Fruit fly (Drosophila melanogaster): ENCODE data around the gene Tsp.
A peak's percentile ranks its signal among the peaks of the same experiment; 100 is the strongest.

Gene Tsp

DNA sequence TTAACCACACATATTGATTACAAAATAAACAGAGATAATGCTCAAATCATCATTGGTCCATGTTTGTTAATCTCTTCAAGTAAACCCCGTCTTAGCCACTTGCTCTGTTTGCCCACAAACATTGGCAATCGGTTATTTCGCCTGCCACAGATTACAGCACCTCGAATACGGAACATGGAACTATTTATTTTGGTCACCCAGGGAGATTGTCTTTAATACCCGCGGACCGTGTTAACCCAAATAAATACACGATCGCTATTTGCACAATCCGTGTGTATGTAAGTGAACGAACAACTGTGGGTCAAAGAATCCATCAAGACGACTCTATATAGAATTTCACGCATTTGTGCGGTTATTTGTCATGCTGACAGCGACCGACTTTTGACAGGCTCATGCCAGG, 8.1 kb downstream of the Tsp start (continued):
- TF ChIP-seq fu2 (GFP tag; optimal IDR thresholded peaks at IDR 0.05) (no peak), psq (GFP tag; optimal IDR thresholded peaks at IDR 0.05) (no peak), odd (GFP tag; optimal IDR thresholded peaks at IDR 0.05) (peak; percentile 46), aop (GFP tag; IDR thresholded peaks at IDR 0.05) (no peak), CG30431 (GFP tag; optimal IDR thresholded peaks at IDR 0.05) (peak; percentile 2), tup (GFP tag; optimal IDR thresholded peaks at IDR 0.05) (no peak), ATbp (GFP tag; optimal IDR thresholded peaks at IDR 0.05) (peak; percentile 48), nerfin-2 (GFP tag; IDR thresholded peaks at IDR 0.05; ENCODE audit: partially characterized antibody) (no peak), Lhr (GFP tag; optimal IDR thresholded peaks at IDR 0.05) (peak; percentile 25), CG18011 (GFP tag; optimal IDR thresholded peaks at IDR 0.05) (no peak), NFAT (GFP tag; IDR thresholded peaks at IDR 0.05) (no peak), CG8924 (tag; optimal IDR thresholded peaks at IDR 0.05) (peak; percentile 71), slbo (GFP tag; IDR thresholded peaks at IDR 0.05) (no peak), MESR4 (GFP tag; optimal IDR thresholded peaks at IDR 0.05) (no peak), jumu (GFP tag; optimal IDR thresholded peaks at IDR 0.05) (no peak), dan (GFP tag; IDR thresholded peaks at IDR 0.05) (no peak), sqz (GFP tag; optimal IDR thresholded peaks at IDR 0.05) (no peak), CG9727 (GFP tag; optimal IDR thresholded peaks at IDR 0.05) (peak; percentile 85), esg (GFP tag; conservative IDR thresholded peaks at IDR 0.05) (no peak), peb (GFP tag; IDR thresholded peaks at IDR 0.05) (no peak), CG8281 (tag; optimal IDR thresholded peaks at IDR 0.05) (peak; percentile 9), CG6791 (GFP tag; IDR thresholded peaks at IDR 0.05; ENCODE audit: partially characterized antibody) (no peak), mld (GFP tag; IDR thresholded peaks at IDR 0.05; ENCODE audit: partially characterized antibody) (no peak), Max (GFP tag; optimal IDR thresholded peaks at IDR 0.05) (no peak), CG2129 (GFP tag; IDR thresholded peaks at IDR 0.05; ENCODE audit: partially characterized antibody) (no peak), Sox100B (GFP tag; optimal IDR thresholded peaks at IDR 0.05) (no peak), danr (GFP tag; IDR thresholded peaks at IDR 0.05) (no peak), Dref (GFP tag; IDR thresholded peaks at IDR 0.05) (no peak), Oaz (GFP tag; IDR thresholded peaks at IDR 0.05) (no peak), bcd (GFP tag; optimal IDR thresholded peaks at IDR 0.05) (peak; percentile 3), CG4282 (GFP tag; optimal IDR thresholded peaks at IDR 0.05) (no peak), CG11247 (GFP tag; IDR thresholded peaks at IDR 0.05) (no peak), CG6272 (GFP tag; IDR thresholded peaks at IDR 0.05) (no peak), fd96Cb (tag; optimal IDR thresholded peaks at IDR 0.05) (peak; percentile 6), H15 (GFP tag; IDR thresholded peaks at IDR 0.05) (no peak), CG2120 (GFP tag; optimal IDR thresholded peaks at IDR 0.05) (no peak), H2.0 (GFP tag; IDR thresholded peaks at IDR 0.05) (no peak), CG12391 (tag; optimal IDR thresholded peaks at IDR 0.05) (peak; percentile 8), CG1024 (GFP tag; IDR thresholded peaks at IDR 0.05) (no peak), CG16779 (GFP tag; IDR thresholded peaks at IDR 0.05) (no peak), CG2116 (GFP tag; optimal IDR thresholded peaks at IDR 0.05) (peak; percentile 22), CG4424 (GFP tag; optimal IDR thresholded peaks at IDR 0.05) (no peak), ap (GFP tag; IDR thresholded peaks at IDR 0.05) (no peak), toy (GFP tag; IDR thresholded peaks at IDR 0.05) (no peak), Optix (GFP tag; IDR thresholded peaks at IDR 0.05) (no peak), Nf-YA (GFP tag; IDR thresholded peaks at IDR 0.05) (no peak), CG8944 (GFP tag; optimal IDR thresholded peaks at IDR 0.05) (no peak), Atf3 (GFP tag; optimal IDR thresholded peaks at IDR 0.05) (peak; percentile 34), CG4360 (GFP tag; IDR thresholded peaks at IDR 0.05) (peak; percentile 45), CG10366 (GFP tag; IDR thresholded peaks at IDR 0.05) (no peak), lov (optimal IDR thresholded peaks at IDR 0.05) (no peak), lov (GFP tag; IDR thresholded peaks at IDR 0.05) (0 out of 3 replicates have a peak, but pooled peaks have one; percentile 59), her (GFP tag; optimal IDR thresholded peaks at IDR 0.05) (peak; percentile 48)
